Worm (Caenorhabditis elegans): ENCODE data around the gene C07H6.2.

C07H6.2 gene

DNA sequence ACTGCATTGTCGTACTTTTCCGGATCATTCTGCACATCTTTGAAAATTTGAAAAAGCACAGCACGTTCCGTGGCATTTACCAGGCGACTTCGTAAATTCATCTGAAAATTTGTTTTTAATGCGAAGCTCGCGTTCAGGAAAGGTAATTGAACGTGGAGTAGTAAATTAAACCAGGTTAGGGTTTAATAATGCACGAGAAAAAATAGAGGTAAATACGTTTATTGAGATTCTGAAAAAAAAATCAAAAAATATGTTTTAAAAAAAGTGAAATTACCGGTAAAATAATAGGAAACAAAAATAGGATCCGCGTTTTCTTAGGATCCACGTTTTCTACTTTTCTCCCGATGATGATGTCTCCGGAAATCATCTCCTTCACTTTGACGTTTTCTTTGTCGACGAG, 2.4 kb upstream of the C07H6.2 start, which contains the start of gene clk-2:
TSS of gene clk-2 (minus strand) at position 101 of the 400 bp plus-strand sequence.
- TF ChIP-seq dao-5 (tag; optimal IDR thresholded peaks at IDR 0.05) (no peak), him-1 (tag; optimal IDR thresholded peaks at IDR 0.05) (no peak)

DNA sequence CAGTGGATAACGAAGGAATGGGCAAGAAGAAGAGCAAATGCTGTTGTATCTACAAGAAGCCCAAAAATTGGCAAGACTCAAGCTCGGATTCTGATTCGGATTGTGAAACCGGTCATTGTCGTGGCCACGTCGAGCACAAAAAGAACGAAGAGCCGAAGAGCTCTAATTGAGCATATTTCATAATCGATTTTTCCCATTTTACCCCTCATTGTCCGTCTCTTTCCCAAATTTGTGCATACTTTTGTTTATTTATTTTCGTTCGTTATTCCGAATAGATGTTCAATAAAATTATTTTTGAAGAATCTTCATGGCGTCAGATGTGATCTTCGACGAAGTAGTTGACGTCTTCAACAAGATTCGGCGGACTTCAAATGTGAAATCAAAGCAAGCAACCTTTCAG, 354 bp downstream of the C07H6.2 start, which contains the start of gene lig-4:
TSS of gene lig-4 (plus strand) at position 301 of the 400 bp plus-strand sequence.
- TF ChIP-seq dao-5 (tag; optimal IDR thresholded peaks at IDR 0.05), result no peak
- no peak for TF ChIP-seq him-1 (tag; optimal IDR thresholded peaks at IDR 0.05)
- no peak for TF ChIP-seq W03F9.2 (tag; optimal IDR thresholded peaks at IDR 0.05)

DNA sequence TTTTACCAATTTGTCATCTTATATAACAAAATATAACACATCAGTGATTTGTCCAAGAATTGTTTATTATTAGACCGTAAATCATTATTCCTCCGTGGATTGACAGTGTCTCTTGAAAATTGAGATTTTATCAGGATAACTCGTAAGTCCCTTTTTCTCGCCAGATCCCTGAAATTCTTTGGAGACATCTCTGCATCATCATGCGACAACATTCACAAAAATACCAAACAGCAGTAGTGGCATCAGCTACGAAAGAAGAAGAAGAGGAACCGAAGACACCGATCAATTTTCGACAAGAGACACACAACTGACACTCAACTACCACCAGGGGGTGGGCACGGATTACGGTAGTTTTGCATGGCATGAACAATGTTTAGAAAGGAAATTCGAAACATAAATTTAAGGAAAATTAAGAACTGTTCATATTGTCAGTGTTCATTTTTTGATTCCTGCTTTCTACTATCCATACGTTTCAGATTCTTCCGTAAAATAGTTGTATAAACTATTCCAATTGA, 4.1 kb downstream of the C07H6.2 start:
- TF ChIP-seq him-1 (tag; optimal IDR thresholded peaks at IDR 0.05) (no peak), dao-5 (tag; optimal IDR thresholded peaks at IDR 0.05) (no peak), W03F9.2 (tag; optimal IDR thresholded peaks at IDR 0.05) (no peak)

DNA sequence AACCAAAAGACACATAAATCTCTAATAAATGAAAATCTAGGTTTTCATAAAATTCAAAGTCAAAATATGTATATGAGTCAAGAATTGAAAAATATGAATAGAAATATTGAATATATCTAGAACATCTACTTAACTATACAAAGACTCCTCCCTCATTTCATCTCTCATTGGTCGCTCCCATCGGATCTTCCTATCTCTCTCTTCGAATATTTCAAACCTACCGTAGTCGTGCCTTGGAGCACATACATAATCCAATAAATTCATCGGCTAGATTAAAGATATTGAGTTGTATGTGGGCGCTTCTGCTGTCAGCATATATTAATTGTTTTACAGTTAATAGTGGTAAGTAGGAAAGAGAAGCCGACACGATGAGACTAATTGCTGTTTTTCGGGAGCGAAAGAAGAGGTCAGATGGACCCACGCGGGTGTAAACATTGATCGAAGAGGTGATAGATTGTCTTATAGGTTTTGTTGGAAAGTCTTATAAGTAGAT, 6.2 kb downstream of the C07H6.2 start:
- TF ChIP-seq dao-5 (tag; optimal IDR thresholded peaks at IDR 0.05) (no peak), W03F9.2 (tag; optimal IDR thresholded peaks at IDR 0.05) (no peak)

DNA sequence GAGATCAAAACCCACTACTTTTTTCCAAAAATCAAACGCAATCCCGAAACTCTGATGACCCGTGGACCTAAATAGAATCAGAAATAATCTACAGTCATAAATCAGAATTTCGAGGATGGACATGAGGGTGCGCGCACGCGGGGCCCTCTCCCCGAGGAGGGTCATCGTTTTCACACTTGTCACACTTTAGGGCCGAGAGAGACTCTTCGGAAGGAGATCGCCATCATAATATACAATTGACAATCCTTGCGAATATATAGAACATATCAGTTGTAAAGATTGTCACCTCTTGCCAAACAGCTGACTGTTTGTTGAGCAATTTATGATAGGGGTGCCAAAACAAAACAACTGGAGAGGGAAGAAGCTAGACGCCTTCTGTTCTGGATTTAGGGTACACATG, 9.3 kb downstream of the C07H6.2 start:
- no peak for TF ChIP-seq W03F9.2 (tag; optimal IDR thresholded peaks at IDR 0.05)
- TF ChIP-seq dao-5 (tag; optimal IDR thresholded peaks at IDR 0.05), result no peak
- no peak for TF ChIP-seq him-1 (tag; optimal IDR thresholded peaks at IDR 0.05)

DNA sequence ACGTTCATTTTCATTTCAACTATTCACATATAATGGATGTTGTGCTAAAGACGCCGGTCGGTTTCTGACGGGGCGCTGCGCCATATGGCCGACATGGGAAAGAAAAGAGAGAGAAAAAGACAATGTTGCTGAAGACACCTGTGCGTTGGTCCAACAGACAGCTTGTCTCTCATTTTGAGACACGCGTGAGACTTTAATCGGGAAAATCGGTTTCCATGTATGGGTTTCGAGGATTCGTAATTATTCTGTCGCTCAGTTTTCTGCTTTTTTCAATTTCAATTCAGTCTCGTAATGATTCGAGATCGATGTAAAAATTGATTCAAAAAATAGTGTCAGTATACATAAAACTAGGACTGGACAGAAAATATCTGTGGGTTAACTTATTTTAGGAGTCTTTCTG, 10.0 kb downstream of the C07H6.2 start:
- TF ChIP-seq him-1 (tag; optimal IDR thresholded peaks at IDR 0.05) (no peak), dao-5 (tag; optimal IDR thresholded peaks at IDR 0.05) (no peak), W03F9.2 (tag; optimal IDR thresholded peaks at IDR 0.05) (no peak)

DNA sequence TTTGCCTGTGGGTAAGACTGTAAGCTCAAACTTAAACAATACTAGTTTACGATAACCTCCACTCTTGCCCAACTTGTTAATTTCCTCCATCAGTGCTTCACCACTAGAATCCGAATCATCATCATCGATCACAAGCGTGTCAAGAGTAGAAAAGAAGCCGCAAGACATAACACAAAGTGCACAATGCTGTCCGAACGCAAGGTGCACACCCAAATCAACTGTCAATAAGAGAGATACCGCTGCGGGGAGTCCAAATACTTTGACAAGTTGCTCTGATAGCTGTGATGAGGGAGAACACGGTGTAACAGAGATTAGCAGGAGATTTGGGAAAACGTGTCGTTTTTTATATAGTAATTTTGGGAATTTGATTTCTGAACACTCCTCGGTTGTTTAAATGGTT, 10.6 kb downstream of the C07H6.2 start:
- TF ChIP-seq dao-5 (tag; optimal IDR thresholded peaks at IDR 0.05), result no peak
- no peak for TF ChIP-seq him-1 (tag; optimal IDR thresholded peaks at IDR 0.05)
- no peak for TF ChIP-seq W03F9.2 (tag; optimal IDR thresholded peaks at IDR 0.05)

DNA sequence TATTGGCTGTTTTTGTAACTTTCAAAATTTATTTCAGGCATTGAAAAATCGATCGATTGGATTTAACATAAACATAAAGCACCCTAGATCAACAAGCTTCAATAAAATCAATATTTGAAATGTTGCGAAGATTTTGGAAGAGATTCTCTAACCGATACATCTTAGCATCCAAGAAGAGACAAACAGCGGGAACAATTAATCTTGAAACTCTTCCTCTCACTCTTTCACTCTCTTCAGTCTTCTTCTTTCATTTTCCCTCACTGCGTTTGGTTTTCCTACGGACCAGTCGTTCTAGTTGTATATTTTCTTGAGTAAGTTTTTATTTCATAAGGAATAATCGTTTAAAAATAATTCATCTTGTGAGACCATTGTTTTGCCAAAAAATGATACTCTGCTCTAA, 12.2 kb downstream of the C07H6.2 start:
- no peak for TF ChIP-seq him-1 (tag; optimal IDR thresholded peaks at IDR 0.05)
- no peak for TF ChIP-seq W03F9.2 (tag; optimal IDR thresholded peaks at IDR 0.05)

DNA sequence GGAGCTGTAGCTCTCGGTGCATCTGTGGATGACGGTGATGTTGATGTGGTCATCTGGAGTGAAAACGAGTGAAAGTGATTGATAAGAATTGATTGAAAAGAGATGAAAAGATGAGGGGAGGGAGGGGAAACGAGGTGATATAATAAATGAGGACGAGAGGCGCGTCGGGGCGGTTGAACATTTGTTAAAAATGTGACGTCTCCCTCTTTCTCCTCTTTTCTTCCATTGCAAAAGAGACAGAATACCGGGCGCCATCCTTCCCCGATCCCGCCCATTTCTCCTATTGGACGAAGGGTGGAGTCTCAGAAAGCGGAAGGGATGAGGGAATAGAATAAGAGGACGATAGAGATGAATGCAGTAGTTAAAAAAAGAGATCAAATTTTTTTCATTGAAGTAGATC, 13.8 kb downstream of the C07H6.2 start:
- TF ChIP-seq him-1 (tag; optimal IDR thresholded peaks at IDR 0.05) (no peak), dao-5 (tag; optimal IDR thresholded peaks at IDR 0.05) (no peak), W03F9.2 (tag; optimal IDR thresholded peaks at IDR 0.05) (no peak)

DNA sequence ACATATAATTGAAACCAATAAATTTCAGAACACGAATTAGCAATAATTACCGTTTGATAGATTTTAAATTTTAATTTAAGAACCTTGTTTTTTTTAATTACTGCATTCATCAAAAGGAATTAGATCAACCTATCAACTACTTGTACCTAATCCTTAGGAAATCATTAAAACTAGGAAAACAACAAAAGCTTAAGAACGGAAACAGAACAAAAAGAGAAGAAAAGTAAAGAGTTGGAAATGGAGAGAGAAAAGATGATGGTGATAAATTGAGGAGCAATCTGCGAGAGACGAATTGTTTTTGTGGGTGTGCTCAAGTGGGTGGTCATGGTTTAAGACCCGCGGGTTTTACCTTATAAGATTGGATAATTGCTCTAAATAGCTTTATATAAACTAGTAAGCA, 14.5 kb downstream of the C07H6.2 start:
- TF ChIP-seq dao-5 (tag; optimal IDR thresholded peaks at IDR 0.05) (no peak), W03F9.2 (tag; optimal IDR thresholded peaks at IDR 0.05) (no peak), him-1 (tag; optimal IDR thresholded peaks at IDR 0.05) (no peak)

DNA sequence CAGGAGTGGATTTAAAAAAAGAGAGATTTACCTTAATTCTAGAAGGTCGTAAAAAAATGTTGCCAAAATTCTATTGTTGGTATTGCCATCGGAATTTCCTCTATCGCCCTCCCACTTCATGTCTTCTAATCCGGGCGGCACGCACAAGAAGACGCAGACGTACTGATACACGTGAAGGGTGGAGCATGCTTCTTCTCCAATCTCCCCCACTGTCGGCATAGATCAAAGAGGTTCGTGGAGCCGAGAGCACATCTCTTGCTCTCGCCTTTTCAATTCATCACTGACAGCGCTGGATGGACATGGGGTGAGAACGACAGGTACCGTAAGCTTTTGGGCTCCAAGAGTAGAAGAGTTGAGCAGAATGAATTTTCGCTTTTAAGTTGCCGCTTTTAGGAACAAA, 15.8 kb downstream of the C07H6.2 start, which contains the start of gene lin-39:
TSS of gene lin-39 (minus strand) at position 74 of the 400 bp plus-strand sequence.
- TF ChIP-seq W03F9.2 (tag; optimal IDR thresholded peaks at IDR 0.05) (no peak), dao-5 (tag; optimal IDR thresholded peaks at IDR 0.05) (no peak), him-1 (tag; optimal IDR thresholded peaks at IDR 0.05) (no peak)

DNA sequence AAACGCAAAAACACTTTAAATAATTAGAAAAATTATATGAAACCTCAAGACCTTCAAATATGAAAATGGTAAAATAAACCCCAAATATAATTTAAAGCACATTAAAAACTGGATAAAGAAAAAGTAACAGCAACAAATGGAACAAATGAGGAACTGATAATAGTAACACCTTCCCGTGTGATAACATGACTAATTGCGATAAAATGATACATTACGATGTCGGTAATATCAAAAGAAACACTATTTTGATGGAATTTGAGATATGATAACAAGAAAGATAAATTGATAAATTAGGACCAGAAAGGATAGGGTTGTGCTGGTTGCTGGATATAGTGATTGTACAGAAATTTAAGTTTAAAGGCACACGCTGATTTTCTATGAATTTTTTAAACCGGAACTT, 21.2 kb downstream of the C07H6.2 start:
- TF ChIP-seq W03F9.2 (tag; optimal IDR thresholded peaks at IDR 0.05) (no peak), dao-5 (tag; optimal IDR thresholded peaks at IDR 0.05) (no peak), him-1 (tag; optimal IDR thresholded peaks at IDR 0.05) (no peak)

DNA sequence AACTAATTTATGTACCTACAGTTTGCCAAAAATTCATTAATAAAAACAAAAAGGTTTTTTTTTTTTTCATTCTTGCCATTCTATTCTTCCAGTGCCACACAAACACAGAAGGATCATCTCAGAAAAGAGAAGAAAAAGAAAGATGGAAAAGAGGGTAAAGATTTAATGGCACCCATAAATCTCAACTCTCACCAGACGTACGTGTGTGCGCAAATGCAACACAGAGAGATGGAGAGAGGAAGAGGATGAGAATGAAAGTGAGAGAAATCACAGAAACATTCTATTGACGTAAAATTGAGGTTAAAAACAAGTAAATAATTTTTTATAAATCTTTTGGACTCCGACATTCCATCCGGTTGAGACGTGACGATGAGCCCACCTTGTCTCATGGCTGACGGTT, 23.4 kb downstream of the C07H6.2 start:
- TF ChIP-seq dao-5 (tag; optimal IDR thresholded peaks at IDR 0.05) (no peak), W03F9.2 (tag; optimal IDR thresholded peaks at IDR 0.05) (no peak), him-1 (tag; optimal IDR thresholded peaks at IDR 0.05) (no peak)

DNA sequence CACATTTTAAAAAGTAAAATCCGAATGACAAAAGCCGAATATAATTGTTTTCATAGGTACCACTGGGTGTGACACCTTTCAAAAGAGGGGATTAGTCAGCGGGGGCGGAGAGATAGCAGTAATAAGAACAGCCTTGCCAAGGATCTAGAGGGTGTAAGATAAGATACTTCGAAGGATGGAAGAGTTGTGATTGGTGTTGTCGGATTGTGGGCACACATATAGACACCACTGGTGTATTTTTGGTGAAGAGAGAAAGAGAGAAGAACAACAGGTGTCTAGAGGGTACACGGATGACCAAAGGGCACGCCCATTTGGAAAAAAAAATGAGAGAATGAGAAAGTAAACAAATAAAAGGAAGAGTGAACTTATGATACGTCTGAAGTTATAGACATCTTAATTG, 24.4 kb downstream of the C07H6.2 start:
- TF ChIP-seq W03F9.2 (tag; optimal IDR thresholded peaks at IDR 0.05) (no peak), dao-5 (tag; optimal IDR thresholded peaks at IDR 0.05) (no peak), him-1 (tag; optimal IDR thresholded peaks at IDR 0.05) (no peak)

DNA sequence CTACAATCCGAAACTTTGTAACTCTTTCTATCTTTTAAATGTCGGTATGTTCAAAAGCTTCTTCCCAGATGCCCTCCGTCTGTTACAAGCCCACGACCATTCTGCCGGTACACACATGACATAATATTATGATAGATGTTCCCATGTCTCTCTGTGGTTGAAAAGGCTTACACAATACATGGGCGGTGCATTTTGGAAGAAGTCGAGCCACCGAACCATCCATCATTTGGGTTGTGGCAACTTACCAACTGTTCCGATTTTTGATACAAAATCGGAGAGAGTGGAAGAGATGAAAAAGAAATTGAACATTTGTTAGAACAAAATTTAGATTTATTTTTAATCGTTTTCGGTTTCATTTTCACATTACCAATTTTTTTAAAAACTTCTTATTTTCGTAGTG, 28.2 kb downstream of the C07H6.2 start:
- TF ChIP-seq dao-5 (tag; optimal IDR thresholded peaks at IDR 0.05), result no peak
- no peak for TF ChIP-seq him-1 (tag; optimal IDR thresholded peaks at IDR 0.05)
- no peak for TF ChIP-seq W03F9.2 (tag; optimal IDR thresholded peaks at IDR 0.05)
